Worm (Caenorhabditis elegans) whole organism, early embryonic: ENCODE measurements around the gene usip-1.
A peak's percentile ranks its signal among the peaks of the same experiment; 100 is the strongest.

Experiments
- B0310.2 ChIP-seq: sonication (generic microtip); optimal IDR thresholded peaks from 2 replicates; lab custom pipeline; 2016; ENCODE audit warnings: mild to moderate bottlenecking, missing genetic modification characterization, missing compliant biosample characterization
- F13C5.2 ChIP-seq: sonication (generic microtip); optimal IDR thresholded peaks from 2 replicates; lab custom pipeline; 2017; ENCODE audit warnings: mild to moderate bottlenecking, missing genetic modification characterization, inconsistent platforms, missing compliant biosample characterization
- aly-1 ChIP-seq: sonication (generic microtip); optimal IDR thresholded peaks from 2 replicates; lab custom pipeline; 2016; ENCODE audit warnings: missing genetic modification characterization, missing compliant biosample characterization
- ama-1 ChIP-seq: fragments of 150-350 bp; optimal IDR thresholded peaks from 2 replicates; lab custom pipeline; 2014
- ceh-13 ChIP-seq: fragments of 200-800 bp; sonication (Bioruptor generic); optimal IDR thresholded peaks from 2 replicates; lab custom pipeline; 2018; ENCODE audit warnings: mild to moderate bottlenecking, missing genetic modification characterization, missing compliant biosample characterization
- ceh-36 ChIP-seq: sonication (generic microtip); optimal IDR thresholded peaks from 2 replicates; lab custom pipeline; 2016; ENCODE audit warnings: missing genetic modification characterization, inconsistent platforms, missing compliant biosample characterization
- ets-7 ChIP-seq: sonication (generic microtip); optimal IDR thresholded peaks from 2 replicates; lab custom pipeline; 2016; ENCODE audit warnings: missing genotype, missing genetic modification characterization, missing compliant biosample characterization
- flt-1 ChIP-seq: fragments of 200-800 bp; sonication (Bioruptor generic); IDR thresholded peaks from 2 replicates; pipeline ENCODE4 v1.3.6; 2022; ENCODE audit warnings: missing genetic modification characterization, missing compliant biosample characterization
- hmbx-1 ChIP-seq: sonication (generic microtip); optimal IDR thresholded peaks from 2 replicates; lab custom pipeline; 2016; ENCODE audit warnings: mild to moderate bottlenecking, missing genetic modification characterization, missing compliant biosample characterization
- hmg-4 ChIP-seq: fragments of 200-800 bp; sonication (Bioruptor generic); optimal IDR thresholded peaks from 2 replicates; lab custom pipeline; 2018; ENCODE audit warnings: mild to moderate bottlenecking, missing genetic modification characterization, missing compliant biosample characterization
- hnd-1 ChIP-seq: sonication (generic microtip); optimal IDR thresholded peaks from 2 replicates; lab custom pipeline; 2016; ENCODE audit warnings: missing genetic modification characterization, missing compliant biosample characterization
- pes-1 ChIP-seq: fragments of 200-800 bp; sonication (Bioruptor generic); IDR thresholded peaks from 2 replicates; pipeline ENCODE4 v1.3.6; 2022; ENCODE audit warnings: missing genetic modification reagents, missing genetic modification characterization, missing compliant biosample characterization
- scrt-1 ChIP-seq: fragments of 200-800 bp; sonication (Bioruptor generic); IDR thresholded peaks from 2 replicates; pipeline ENCODE4 v1.3.6; 2022; ENCODE audit warnings: missing genetic modification characterization, missing compliant biosample characterization
- sea-1 ChIP-seq: fragments of 200-800 bp; sonication (Bioruptor generic); conservative IDR thresholded peaks from 2 replicates; pipeline ENCODE4 v1.3.6; 2022; ENCODE audit warnings: missing genetic modification characterization, missing compliant biosample characterization
- tbx-11 ChIP-seq: fragments of 200-800 bp; sonication (Bioruptor generic); IDR thresholded peaks from 2 replicates; pipeline ENCODE4 v1.3.6; 2022; ENCODE audit warnings: missing genetic modification characterization, missing compliant biosample characterization
- tbx-37 ChIP-seq: fragments of 200-800 bp; sonication (Bioruptor generic); conservative IDR thresholded peaks from 2 replicates; pipeline ENCODE4 v1.3.6; 2022; ENCODE audit warnings: missing genetic modification reagents, missing genetic modification characterization, missing compliant biosample characterization
- tra-4 ChIP-seq: sonication (generic microtip); optimal IDR thresholded peaks from 2 replicates; lab custom pipeline; 2017; ENCODE audit warnings: missing genetic modification characterization, missing compliant biosample characterization

The usip-1 gene

DNA sequence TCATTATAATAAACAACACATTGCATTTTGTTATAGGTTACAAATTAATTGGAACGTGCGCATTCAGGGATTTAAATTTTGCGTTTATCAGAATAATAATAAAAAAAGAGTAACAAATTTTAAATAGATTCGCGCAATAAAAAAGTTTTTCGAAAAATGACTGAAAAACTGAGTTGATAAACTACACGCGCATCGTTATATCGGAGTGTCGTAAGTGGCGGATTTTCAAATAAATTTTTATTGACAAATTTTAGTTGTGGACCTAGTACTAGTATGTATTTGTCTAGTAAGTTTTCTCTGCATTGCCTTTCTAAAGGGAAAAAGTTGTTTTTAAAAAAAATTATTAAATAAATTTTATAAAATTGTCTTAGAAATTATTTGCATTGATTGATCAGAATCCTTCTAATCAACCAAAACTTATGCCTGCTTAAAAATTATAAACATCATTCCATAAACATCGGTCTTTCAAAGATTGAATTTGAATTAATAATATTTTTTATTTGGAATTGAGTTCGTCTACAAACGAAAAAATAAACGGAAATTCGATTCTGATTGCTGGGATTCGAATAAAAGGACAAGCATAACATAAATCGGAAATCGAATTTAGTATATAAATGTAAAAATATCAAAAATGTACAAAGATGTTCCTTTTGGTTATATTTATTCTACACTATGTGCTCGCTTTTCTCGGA is 460 bp upstream of the usip-1 start, which contains the start of gene srd-4:
srd-4 (plus strand) TSS at position 642 of the 692 bp plus-strand sequence.
- TF ChIP-seq F13C5.2 (tag; lab: Kevin White, UChicago) (no peak), ceh-13 (GFP tag; lab: Kevin White, UChicago) (no peak), hmg-4 (GFP tag; lab: Kevin White, UChicago) (no peak)

DNA sequence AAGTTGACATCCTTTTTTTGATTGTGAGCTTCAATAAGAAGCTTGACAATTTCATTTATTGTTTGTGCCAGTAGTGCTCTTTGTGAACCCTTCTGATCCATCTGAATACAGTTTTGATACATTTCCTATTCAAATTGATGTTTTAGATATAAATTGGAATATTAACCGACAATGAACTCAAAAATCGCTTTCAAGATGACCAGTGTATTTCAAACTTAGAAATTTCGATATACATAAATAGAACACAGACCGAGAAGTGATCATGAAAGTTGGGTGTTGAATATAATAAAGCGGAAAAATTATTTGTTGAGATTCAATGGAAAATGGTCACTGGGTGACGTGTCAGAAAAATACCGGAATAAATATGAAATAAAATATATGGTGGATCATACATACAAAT is 2.7 kb downstream of the usip-1 start, which contains the start of gene elpc-3:
elpc-3 (minus strand) TSS at position 101 of the 400 bp plus-strand sequence.
- TF ChIP-seq ets-7 (tag; lab: Kevin White, UChicago) = no peak
- no peak for TF ChIP-seq flt-1 (GFP tag; lab: Robert Waterston, UW)
- no peak for TF ChIP-seq ama-1 (lab: Kevin White, UChicago)
- TF ChIP-seq F13C5.2 (tag; lab: Kevin White, UChicago) = no peak
- no peak for TF ChIP-seq ceh-13 (GFP tag; lab: Kevin White, UChicago)
- no peak for TF ChIP-seq aly-1
- no peak for TF ChIP-seq tbx-11 (GFP tag; lab: Robert Waterston, UW)
- TF ChIP-seq scrt-1 (GFP tag; lab: Robert Waterston, UW) = no peak
- no peak for TF ChIP-seq pes-1 (GFP tag; lab: Robert Waterston, UW)

- TF ChIP-seq ceh-36 (tag; lab: Kevin White, UChicago) (peak; percentile 9), pes-1 (GFP tag; lab: Robert Waterston, UW) (no peak)
These were observed 4.7 kb downstream of the usip-1 start, which contains the start of gene clec-224 for ce11 chrV:12179338-12179737. clec-224 (minus strand) TSS chrV:12179438.

DNA sequence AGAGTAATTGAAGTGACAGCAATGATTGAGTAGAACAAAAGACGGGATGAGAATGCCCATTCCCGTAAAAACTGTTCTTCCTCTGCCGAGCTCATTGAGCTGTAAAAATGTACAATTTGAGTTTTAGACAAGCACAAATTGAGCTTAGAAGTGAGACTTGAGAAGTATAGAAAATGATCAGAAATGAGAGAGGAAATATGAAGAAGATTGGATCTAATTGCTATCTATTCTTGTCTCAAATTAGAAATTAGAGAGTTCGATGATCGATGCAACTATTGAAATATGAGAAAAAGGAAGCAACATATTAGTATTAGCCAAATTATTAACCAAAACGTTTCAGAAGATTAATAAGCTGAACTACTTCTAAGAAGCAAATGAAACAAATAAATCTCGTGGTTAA is 13.9 kb downstream of the usip-1 start, which contains the start of gene ZK863.1:
ZK863.1 (minus strand) TSS at position 101 of the 400 bp plus-strand sequence.
- TF ChIP-seq pes-1 (GFP tag; lab: Robert Waterston, UW) (no peak), F13C5.2 (tag; lab: Kevin White, UChicago) (no peak), ceh-13 (GFP tag; lab: Kevin White, UChicago) (no peak), ets-7 (tag; lab: Kevin White, UChicago) (no peak), hmg-4 (GFP tag; lab: Kevin White, UChicago) (no peak), tbx-11 (GFP tag; lab: Robert Waterston, UW) (no peak), ama-1 (lab: Kevin White, UChicago) (no peak), hmbx-1 (tag; lab: Kevin White, UChicago) (no peak), hnd-1 (tag; lab: Kevin White, UChicago) (no peak), B0310.2 (tag; lab: Kevin White, UChicago) (no peak), tbx-37 (no peak), scrt-1 (GFP tag; lab: Robert Waterston, UW) (no peak)

DNA sequence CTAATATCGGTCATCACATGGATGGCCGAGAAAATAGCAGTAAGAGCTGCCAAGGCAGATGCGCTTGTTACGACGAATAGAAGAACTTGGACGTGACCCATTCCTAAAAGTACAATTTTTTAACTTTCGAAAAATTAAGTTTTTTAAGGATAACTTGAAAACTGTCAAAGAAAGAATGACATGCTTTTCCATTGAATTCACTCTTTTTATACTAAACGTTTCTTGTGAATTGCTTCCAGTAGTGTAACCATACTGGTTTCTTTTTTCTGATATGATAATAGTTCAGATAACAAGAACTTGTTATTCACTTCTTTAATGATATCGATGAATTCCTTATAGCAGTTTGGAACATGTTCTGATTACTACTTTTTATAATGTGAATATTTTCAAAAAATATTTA is 16.3 kb downstream of the usip-1 start, which contains the start of gene col-37:
col-37 (minus strand) TSS at position 101 of the 400 bp plus-strand sequence.
- TF ChIP-seq aly-1 = no peak

DNA sequence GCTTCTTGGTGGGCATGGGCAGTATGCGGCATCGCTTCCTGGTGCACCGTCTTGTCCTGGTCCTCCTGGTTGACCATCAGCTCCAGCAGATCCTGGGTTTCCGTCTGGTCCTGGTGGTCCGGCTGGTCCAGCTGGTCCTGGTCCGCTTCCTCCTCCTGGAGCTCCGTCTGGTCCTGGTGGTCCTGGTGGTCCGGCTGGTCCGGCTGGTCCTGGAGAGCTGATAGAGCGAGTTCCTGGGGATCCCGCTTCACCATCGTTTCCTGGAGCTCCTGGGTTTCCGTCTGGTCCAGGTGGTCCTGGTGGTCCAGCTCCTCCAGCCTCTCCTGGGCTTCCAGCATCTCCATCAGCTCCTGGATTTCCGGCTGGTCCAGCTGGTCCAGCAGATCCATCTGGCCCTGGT is 17.0 kb downstream of the usip-1 start:
- no peak for TF ChIP-seq ets-7 (tag; lab: Kevin White, UChicago)
- no peak for TF ChIP-seq F13C5.2 (tag; lab: Kevin White, UChicago)
- peak; percentile 8 for TF ChIP-seq aly-1

ce11 chrV:12162906-12163305 is 21.1 kb downstream of the usip-1 start, which contains the start of gene srj-4:
srj-4 (plus strand) TSS chrV:12163206.
- TF ChIP-seq ceh-13 (GFP tag; lab: Kevin White, UChicago) (no peak), sea-1 (GFP tag; lab: Robert Waterston, UW) (no peak), pes-1 (GFP tag; lab: Robert Waterston, UW) (no peak), flt-1 (GFP tag; lab: Robert Waterston, UW) (no peak), tra-4 (tag; lab: Kevin White, UChicago) (no peak), ceh-36 (tag; lab: Kevin White, UChicago) (no peak), tbx-37 (no peak)

DNA sequence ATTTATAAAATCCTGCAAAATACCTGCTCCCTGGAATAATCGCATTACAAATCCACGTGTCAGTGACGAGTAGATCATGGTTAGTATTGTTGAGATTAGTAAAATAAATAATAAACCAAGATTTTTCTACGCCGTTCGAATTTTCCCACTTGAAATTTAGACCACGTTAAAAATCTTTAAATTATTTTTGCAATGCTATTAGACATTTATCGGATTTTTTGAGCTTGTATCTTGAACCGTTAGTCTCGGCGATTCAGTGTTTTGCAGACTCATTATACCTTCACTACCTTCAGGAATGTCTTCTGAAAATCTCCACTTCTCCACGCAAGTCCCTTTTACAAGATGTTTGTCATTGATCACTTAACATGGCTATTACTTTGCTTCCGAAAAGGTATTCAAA is 21.8 kb downstream of the usip-1 start, which contains the start of gene C27A7.5:
C27A7.5 (minus strand) TSS at position 101 of the 400 bp plus-strand sequence.
- TF ChIP-seq scrt-1 (GFP tag; lab: Robert Waterston, UW) = no peak
- no peak for TF ChIP-seq hmg-4 (GFP tag; lab: Kevin White, UChicago)
- no peak for TF ChIP-seq tra-4 (tag; lab: Kevin White, UChicago)
- TF ChIP-seq B0310.2 (tag; lab: Kevin White, UChicago) = no peak
- no peak for TF ChIP-seq hnd-1 (tag; lab: Kevin White, UChicago)
- no peak for TF ChIP-seq tbx-37
- no peak for TF ChIP-seq pes-1 (GFP tag; lab: Robert Waterston, UW)
- TF ChIP-seq aly-1 = no peak
- TF ChIP-seq ceh-36 (tag; lab: Kevin White, UChicago) = no peak
- TF ChIP-seq F13C5.2 (tag; lab: Kevin White, UChicago) = no peak
- TF ChIP-seq tbx-11 (GFP tag; lab: Robert Waterston, UW) = no peak
- no peak for TF ChIP-seq ets-7 (tag; lab: Kevin White, UChicago)
- no peak for TF ChIP-seq ama-1 (lab: Kevin White, UChicago)
- no peak for TF ChIP-seq hmbx-1 (tag; lab: Kevin White, UChicago)
- TF ChIP-seq sea-1 (GFP tag; lab: Robert Waterston, UW) = no peak
